Fruit fly (Drosophila melanogaster) whole organism, wandering third instar larva: ENCODE measurements around the gene snu.

Experiments used
- Dfd ChIP-seq: fragments of >200 bp; optimal IDR thresholded peaks from 2 replicates; lab custom pipeline; 2017; ENCODE audit warnings: missing biosample characterization, missing genetic modification characterization
- GATAd ChIP-seq: sonication (Bioruptor generic); optimal IDR thresholded peaks from 2 replicates; lab custom pipeline; 2016; ENCODE audit warnings: missing biosample characterization, missing genetic modification characterization
- HLH106 ChIP-seq: fragments of 200-800 bp; optimal IDR thresholded peaks from 3 replicates; lab custom pipeline; 2019; ENCODE audit warnings: missing biosample characterization, mild to moderate bottlenecking, missing genetic modification characterization, moderate library complexity
- Myc ChIP-seq: fragments of >200 bp; optimal IDR thresholded peaks from 2 replicates; lab custom pipeline; 2017
- br ChIP-seq: fragments of 200-800 bp; sonication (Bioruptor generic); optimal IDR thresholded peaks from 2 replicates; lab custom pipeline; 2016; ENCODE audit warnings: missing biosample characterization, missing genetic modification characterization
- h ChIP-seq: fragments of 200-800 bp; sonication (Bioruptor generic); optimal IDR thresholded peaks from 3 replicates; lab custom pipeline; 2016; ENCODE audit warnings: missing biosample characterization, mild to moderate bottlenecking, missing genetic modification characterization
- pan ChIP-seq: fragments of >200 bp; optimal IDR thresholded peaks from 2 replicates; lab custom pipeline; 2017
- usp ChIP-seq: fragments of >200 bp; optimal IDR thresholded peaks from 2 replicates; lab custom pipeline; 2017; ENCODE audit warnings: missing biosample characterization, missing genetic modification characterization
- woc ChIP-seq: sonication (Bioruptor generic); optimal IDR thresholded peaks from 2 replicates; lab custom pipeline; 2016; ENCODE audit warnings: missing biosample characterization, mild to moderate bottlenecking, missing genetic modification characterization

DNA sequence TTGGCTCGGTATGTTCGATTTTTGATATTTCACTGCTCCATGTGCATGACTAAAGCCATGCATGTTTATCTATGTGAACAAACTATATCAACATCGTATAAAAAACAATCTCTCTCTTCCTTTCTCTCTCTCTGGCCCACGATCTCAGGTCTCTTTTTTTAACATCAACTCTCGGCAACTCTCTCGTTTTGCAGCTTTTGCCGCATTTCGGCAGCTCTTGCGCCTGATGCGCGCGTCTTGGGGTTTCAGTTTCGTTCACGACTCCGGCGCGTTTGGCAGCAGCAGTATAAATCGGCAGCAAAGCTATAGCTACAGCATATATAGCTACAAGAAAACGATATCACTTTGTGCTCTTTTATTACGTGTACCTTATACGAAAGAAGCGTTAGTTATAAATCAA lies at the start of gene snu:
- TF ChIP-seq pan, result no peak
- no peak for TF ChIP-seq GATAd
- TF ChIP-seq br (GFP tag; lab: Kevin White, UChicago), result no peak
- TF ChIP-seq Myc (lab: Kevin White, UChicago), result no peak
- no peak for TF ChIP-seq woc (GFP tag; lab: Kevin White, UChicago)
- no peak for TF ChIP-seq usp (GFP tag; lab: Kevin White, UChicago)
- TF ChIP-seq Dfd (GFP tag; lab: Kevin White, UChicago), result no peak
- peak; percentile 3 for TF ChIP-seq h (GFP tag; lab: Kevin White, UChicago)
- TF ChIP-seq HLH106 (tag; lab: Kevin White, UChicago), result no peak
